Worm (Caenorhabditis elegans) whole organism, L1 larva: ENCODE results near the gene col-166.

Experiments used
- C16A3.4 ChIP-seq: fragments of 150-350 bp; optimal IDR thresholded peaks from 2 replicates; lab custom pipeline; 2014; ENCODE audit warnings: missing biosample characterization, missing genetic modification characterization
- aha-1 ChIP-seq: fragments of 150-350 bp; optimal IDR thresholded peaks from 2 replicates; lab custom pipeline; 2014; ENCODE audit warnings: missing biosample characterization, missing genetic modification characterization
- blmp-1 ChIP-seq: fragments of 150-350 bp; optimal IDR thresholded peaks from 2 replicates; lab custom pipeline; 2014; ENCODE audit warnings: missing biosample characterization, missing genetic modification characterization
- ceh-63 ChIP-seq: fragments of 200-800 bp; sonication (Bioruptor generic); optimal IDR thresholded peaks from 2 replicates; lab custom pipeline; 2018; ENCODE audit warnings: mild to moderate bottlenecking, missing genetic modification characterization, missing compliant biosample characterization
- ceh-82 ChIP-seq, 3 experiments: fragments of 150-350 bp in 1 of 3; sonication (generic microtip) in 2 of 3; optimal IDR thresholded peaks; 2 replicates each; lab custom pipeline; 2014 to 2017; ENCODE audit warnings: missing biosample characterization in 3 of 3, missing genetic modification characterization in 3 of 3
- jun-1 ChIP-seq: fragments of 150-350 bp; optimal IDR thresholded peaks from 2 replicates; lab custom pipeline; 2014; ENCODE audit warnings: missing biosample characterization, missing genetic modification reagents, missing genetic modification characterization
- lin-13 ChIP-seq: fragments of 150-350 bp; optimal IDR thresholded peaks from 2 replicates; lab custom pipeline; 2014; ENCODE audit warnings: missing biosample characterization, missing genetic modification reagents, missing genetic modification characterization
- lsy-2 ChIP-seq, 2 experiments: fragments of 150-350 bp; optimal IDR thresholded peaks; 2 replicates each; lab custom pipeline; 2014; ENCODE audit warnings: missing biosample characterization in 2 of 2, missing genetic modification characterization in 2 of 2
- nhr-12 ChIP-seq: sonication (generic microtip); optimal IDR thresholded peaks from 2 replicates; lab custom pipeline; 2017; ENCODE audit warnings: missing biosample characterization, missing genetic modification characterization
- nhr-76 ChIP-seq: sonication (generic microtip); optimal IDR thresholded peaks from 2 replicates; lab custom pipeline; 2017; ENCODE audit warnings: missing biosample characterization, missing genetic modification characterization
- sup-37 ChIP-seq: fragments of 200-800 bp; sonication (Bioruptor generic); optimal IDR thresholded peaks from 2 replicates; lab custom pipeline; 2018; ENCODE audit warnings: mild to moderate bottlenecking, missing genetic modification characterization, missing compliant biosample characterization
- swsn-7 ChIP-seq: sonication (generic microtip); optimal IDR thresholded peaks from 2 replicates; lab custom pipeline; 2016; ENCODE audit warnings: missing genetic modification characterization, missing compliant biosample characterization
- unc-62 ChIP-seq: fragments of 150-350 bp; optimal IDR thresholded peaks from 2 replicates; lab custom pipeline; 2014; ENCODE audit warnings: missing biosample characterization, missing genetic modification reagents, missing genetic modification characterization
- unc-86 ChIP-seq: sonication (generic microtip); optimal IDR thresholded peaks from 2 replicates; lab custom pipeline; 2016; ENCODE audit warnings: missing genetic modification characterization, missing compliant biosample characterization

- TF ChIP-seq unc-62 (GFP tag; lab: Kevin White, UChicago) (no peak), C16A3.4 (tag; lab: Kevin White, UChicago) (no peak), lsy-2 (tag; optimal IDR thresholded peaks at IDR 0.05; lab: Kevin White, UChicago) (no peak), blmp-1 (no peak), ceh-82 (tag; optimal IDR thresholded peaks at IDR 0.05; lab: Kevin White, UChicago) (no peak), nhr-12 (tag; lab: Kevin White, UChicago) (no peak), jun-1 (tag; lab: Kevin White, UChicago) (no peak), sup-37 (GFP tag; lab: Kevin White, UChicago) (no peak), aha-1 (tag; lab: Kevin White, UChicago) (no peak), lin-13 (GFP tag; lab: Kevin White, UChicago) (no peak), swsn-7 (no peak), ceh-63 (no peak), unc-86 (tag; lab: Kevin White, UChicago) (no peak), nhr-76 (no peak)
Observed at ce11 chrX:6299641-6300240, 19.9 kb downstream of the col-166 start, which contains the start of gene cest-16.
